Fruit fly (Drosophila melanogaster) whole organism, embryonic: Measurements from ENCODE around the gene DhpD.

Source experiments
- CG10267 ChIP-seq: fragments of 200-800 bp; sonication (Bioruptor generic); optimal IDR thresholded peaks from 2 replicates; lab custom pipeline; 2018; ENCODE audit warnings: missing biosample characterization, mild to moderate bottlenecking, missing genetic modification characterization, moderate library complexity
- CG11398 ChIP-seq: fragments of 200-800 bp; sonication (Bioruptor generic); optimal IDR thresholded peaks from 2 replicates; lab custom pipeline; 2016; ENCODE audit warnings: missing biosample characterization, missing genetic modification characterization
- CG4404 ChIP-seq: fragments of 200-800 bp; sonication (Bioruptor generic); IDR thresholded peaks from 2 replicates; pipeline ENCODE4 v1.3.6; 2022; ENCODE audit warnings: missing biosample characterization, missing genetic modification characterization
- CG8281 ChIP-seq: fragments of 200-800 bp; sonication (Bioruptor generic); optimal IDR thresholded peaks from 2 replicates; lab custom pipeline; 2018; ENCODE audit warnings: missing biosample characterization, mild to moderate bottlenecking, missing genetic modification characterization, moderate library complexity
- CG8478 ChIP-seq: fragments of >200 bp; optimal IDR thresholded peaks from 2 replicates; lab custom pipeline; 2018
- Nf-YA ChIP-seq: fragments of 200-800 bp; sonication (Bioruptor generic); IDR thresholded peaks from 2 replicates; pipeline ENCODE4 v1.3.6; 2022; ENCODE audit warnings: missing biosample characterization, missing genetic modification characterization
- br ChIP-seq: fragments of >200 bp; optimal IDR thresholded peaks from 2 replicates; lab custom pipeline; 2017
- bsh ChIP-seq, 2 experiments: fragments of 200-800 bp; sonication (Bioruptor generic); optimal IDR thresholded peaks; 2 replicates each; lab custom pipeline; 2017 to 2018; ENCODE audit warnings: mild to moderate bottlenecking in 2 of 2, missing biosample characterization in 2 of 2, missing genetic modification characterization in 2 of 2, moderate library complexity in 1 of 2
- cad ChIP-seq: fragments of >200 bp; optimal IDR thresholded peaks from 2 replicates; lab custom pipeline; 2017; ENCODE audit warnings: missing biosample characterization, missing genetic modification characterization
- dati ChIP-seq: fragments of 200-800 bp; sonication (Bioruptor generic); IDR thresholded peaks from 2 replicates; pipeline ENCODE4 v1.3.6; 2022; ENCODE audit warnings: missing biosample characterization, missing genetic modification characterization
- jigr1 ChIP-seq: fragments of 200-800 bp; sonication (Bioruptor generic); IDR thresholded peaks from 3 replicates; pipeline ENCODE4 v1.3.6; 2022; ENCODE audit warnings: missing biosample characterization, missing genetic modification characterization

DNA sequence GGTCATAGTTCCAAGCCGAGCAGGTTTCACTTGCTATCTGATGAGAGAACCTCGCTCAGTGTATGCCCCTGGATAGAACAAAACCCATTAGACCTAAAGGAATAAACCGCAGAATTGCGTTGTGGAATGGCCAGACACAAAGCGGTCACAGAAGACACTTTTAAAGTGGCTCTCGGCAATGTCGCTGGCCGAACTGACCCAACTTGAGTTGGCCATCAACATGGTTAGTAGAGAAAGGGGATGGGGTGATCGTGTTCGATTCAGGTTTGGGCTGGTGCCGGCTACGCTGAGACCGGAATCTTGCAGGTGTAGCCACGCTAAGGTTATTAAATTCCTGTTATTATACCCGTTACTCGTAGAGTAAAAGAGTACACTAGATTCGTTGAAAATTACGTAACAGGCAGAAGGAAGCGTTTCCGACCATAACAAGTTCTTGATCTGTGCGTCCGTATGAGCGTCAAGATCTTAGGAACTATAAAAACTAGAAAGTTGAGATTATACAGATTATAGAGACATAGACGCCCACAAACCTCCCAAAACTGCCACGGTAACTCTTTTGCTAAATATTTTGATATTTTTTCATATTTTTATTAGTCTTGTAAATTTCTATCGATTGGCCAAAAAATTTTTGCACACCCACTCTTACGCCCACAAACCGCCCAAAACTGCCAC is 48.4 kb downstream of the DhpD start:
- no peak for TF ChIP-seq CG11398 (GFP tag; lab: Kevin White, UChicago)
- TF ChIP-seq bsh (GFP tag; optimal IDR thresholded peaks at IDR 0.05; lab: Kevin White, UChicago): no peak
- TF ChIP-seq Nf-YA (GFP tag; lab: Robert Waterston, UW): no peak
- TF ChIP-seq CG8281 (tag; lab: Kevin White, UChicago): no peak
- no peak for TF ChIP-seq CG10267 (tag; lab: Kevin White, UChicago)
- TF ChIP-seq dati: no peak
- no peak for TF ChIP-seq CG4404 (GFP tag; lab: Robert Waterston, UW)
- no peak for TF ChIP-seq jigr1 (GFP tag; lab: Robert Waterston, UW)
- no peak for TF ChIP-seq br
- TF ChIP-seq CG8478 (lab: Kevin White, UChicago): no peak
- TF ChIP-seq cad: no peak
